Worm (Caenorhabditis elegans): ENCODE data around the gene try-8.

Gene try-8

DNA sequence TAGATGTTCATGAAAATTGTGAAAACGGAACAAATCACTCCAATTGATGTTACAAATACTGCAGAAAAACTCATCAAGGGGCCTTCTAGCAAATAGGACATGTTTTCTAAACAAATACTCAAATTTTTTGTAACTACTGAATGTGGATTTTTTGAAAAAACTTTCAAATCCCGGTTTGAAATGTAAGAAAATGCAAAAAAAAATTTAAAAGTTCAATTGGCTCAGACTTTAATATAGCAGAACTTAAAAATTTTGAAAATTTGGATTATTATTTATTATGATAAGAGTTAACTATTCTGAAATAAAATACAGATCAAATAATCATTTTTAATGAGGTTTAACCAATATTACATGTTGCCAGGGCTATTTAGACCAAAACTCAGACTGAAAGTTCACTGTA lies 36.2 kb upstream of the try-8 start, which contains the start of gene srbc-9:
Gene srbc-9, minus strand, starts transcription at position 101 of the 400 bp plus-strand sequence.
- TF ChIP-seq nhr-6 (tag; optimal IDR thresholded peaks at IDR 0.05) (no peak), pqm-1 (tag; optimal IDR thresholded peaks at IDR 0.05) (no peak), dpl-1 (GFP tag; optimal IDR thresholded peaks at IDR 0.05) (no peak), ctbp-1 (GFP tag; IDR thresholded peaks at IDR 0.05) (no peak), mxl-3 (GFP tag; optimal IDR thresholded peaks at IDR 0.05) (no peak), R02D3.7 (tag; optimal IDR thresholded peaks at IDR 0.05) (no peak), hlh-30 (tag; optimal IDR thresholded peaks at IDR 0.05; ENCODE audit: insufficient read depth) (no peak), fkh-10 (GFP tag; optimal IDR thresholded peaks at IDR 0.05) (no peak), ceh-32 (tag; optimal IDR thresholded peaks at IDR 0.05; ENCODE audit: poor library complexity) (no peak), lin-39 (tag; optimal IDR thresholded peaks at IDR 0.05) (no peak), zip-11 (GFP tag; IDR thresholded peaks at IDR 0.05) (no peak), set-16 (GFP tag; IDR thresholded peaks at IDR 0.05) (no peak), rbr-2 (tag; optimal IDR thresholded peaks at IDR 0.05) (no peak), Y75B8A.6 (GFP tag; IDR thresholded peaks at IDR 0.05) (no peak)

ce11 chrV:7487518-7487917 lies 33.4 kb upstream of the try-8 start, which contains the start of gene srbc-7:
Gene srbc-7 (minus strand): TSS chrV:7487618.
- TF ChIP-seq ceh-62 (tag; optimal IDR thresholded peaks at IDR 0.05), result no peak
- TF ChIP-seq sdz-12 (GFP tag; optimal IDR thresholded peaks at IDR 0.05), result no peak
- no peak for TF ChIP-seq egl-27 (tag; optimal IDR thresholded peaks at IDR 0.05)
- TF ChIP-seq nhr-102 (tag; optimal IDR thresholded peaks at IDR 0.05), result no peak
- no peak for TF ChIP-seq gei-8 (GFP tag; optimal IDR thresholded peaks at IDR 0.05)
- TF ChIP-seq pha-4 (GFP tag; IDR thresholded peaks at IDR 0.05), result no peak
- no peak for TF ChIP-seq pha-4 (tag; optimal IDR thresholded peaks at IDR 0.05)
- no peak for TF ChIP-seq F37D6.2 (tag; optimal IDR thresholded peaks at IDR 0.05)
- no peak for TF ChIP-seq zip-11 (GFP tag; IDR thresholded peaks at IDR 0.05)
- no peak for TF ChIP-seq nhr-10 (tag; optimal IDR thresholded peaks at IDR 0.05)
- no peak for TF ChIP-seq skn-1 (tag; optimal IDR thresholded peaks at IDR 0.05)

DNA sequence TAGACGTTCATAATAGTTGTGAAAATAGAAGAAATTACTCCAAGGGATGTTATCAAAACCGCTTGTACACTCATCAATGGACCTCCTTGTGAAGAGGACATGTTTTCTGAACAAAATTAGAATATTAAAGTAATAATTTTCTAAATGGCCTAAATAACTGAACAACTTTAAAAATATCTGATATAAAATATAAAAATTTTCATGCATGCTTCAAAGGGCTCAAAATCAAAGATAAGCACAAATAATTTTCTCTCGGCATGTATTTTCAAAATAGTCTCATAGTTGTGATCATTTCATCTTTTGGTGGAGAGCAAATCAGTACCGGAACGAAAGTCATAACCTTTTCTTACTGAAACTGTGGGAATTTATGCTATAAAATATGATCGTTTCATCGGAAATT lies 30.9 kb upstream of the try-8 start, which contains the start of gene srbc-8:
Gene srbc-8, minus strand, starts transcription at position 101 of the 400 bp plus-strand sequence.
- no peak for TF ChIP-seq cey-2 (tag; optimal IDR thresholded peaks at IDR 0.05; ENCODE audit: borderline replicate concordance, insufficient read depth)
- TF ChIP-seq lsy-2 (tag; optimal IDR thresholded peaks at IDR 0.05), result no peak

- no peak for TF ChIP-seq snpc-1.2 (GFP tag; IDR thresholded peaks at IDR 0.05)
- no peak for TF ChIP-seq mes-2 (tag; optimal IDR thresholded peaks at IDR 0.05; ENCODE audit: poor library complexity, severe bottlenecking)
- no peak for TF ChIP-seq nhr-111 (GFP tag; optimal IDR thresholded peaks at IDR 0.05)
- no peak for TF ChIP-seq ZK546.5 (tag; optimal IDR thresholded peaks at IDR 0.05)
- no peak for TF ChIP-seq ctbp-1 (GFP tag; IDR thresholded peaks at IDR 0.05)
- TF ChIP-seq nhr-237 (tag; optimal IDR thresholded peaks at IDR 0.05), result no peak
Measured at ce11 chrV:7480949-7481348, 26.8 kb upstream of the try-8 start, which contains the start of gene C18B10.6. Gene C18B10.6 (minus strand): TSS chrV:7481049.

ce11 chrV:7478404-7478803 lies 24.3 kb upstream of the try-8 start, which contains the start of gene str-190:
Gene str-190 (minus strand): TSS chrV:7478504.
- TF ChIP-seq fkh-10 (GFP tag; optimal IDR thresholded peaks at IDR 0.05) (no peak), F49E8.2 (tag; optimal IDR thresholded peaks at IDR 0.05; ENCODE audit: borderline replicate concordance) (no peak)

DNA sequence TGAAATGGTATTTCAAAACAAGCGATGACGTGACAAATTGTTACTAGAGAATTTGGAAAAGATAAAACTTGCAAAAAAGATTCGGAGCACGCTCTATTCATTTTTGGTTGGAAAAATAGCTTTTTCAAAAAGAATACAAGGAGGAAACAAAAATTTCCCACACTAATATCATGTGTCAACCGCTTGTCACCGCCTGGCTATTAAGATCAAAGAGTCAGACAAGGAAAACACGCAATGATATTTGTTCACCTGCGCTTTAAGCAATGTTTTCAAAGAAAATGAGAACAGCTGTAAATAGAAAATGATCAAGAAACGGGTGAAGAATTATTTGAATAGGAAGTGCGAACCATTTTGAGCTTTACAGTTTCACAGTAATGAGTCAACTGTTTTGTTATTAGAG lies 22.6 kb upstream of the try-8 start, which contains the start of gene srh-125:
Gene srh-125, minus strand, starts transcription at position 101 of the 400 bp plus-strand sequence.
- TF ChIP-seq mep-1 (tag; optimal IDR thresholded peaks at IDR 0.05) (no peak), daf-19 (GFP tag; conservative IDR thresholded peaks at IDR 0.05) (no peak), F44E2.7 (GFP tag; IDR thresholded peaks at IDR 0.05) (no peak), nhr-76 (tag; optimal IDR thresholded peaks at IDR 0.05) (no peak), lin-15B (tag; optimal IDR thresholded peaks at IDR 0.05) (no peak), vab-7 (GFP tag; IDR thresholded peaks at IDR 0.05) (no peak), pha-4 (GFP tag; IDR thresholded peaks at IDR 0.05) (no peak), pha-4 (tag; optimal IDR thresholded peaks at IDR 0.05) (no peak), dmd-8 (GFP tag; IDR thresholded peaks at IDR 0.05) (no peak), ztf-7 (tag; optimal IDR thresholded peaks at IDR 0.05) (no peak), gei-8 (GFP tag; optimal IDR thresholded peaks at IDR 0.05) (no peak), dpl-1 (GFP tag; optimal IDR thresholded peaks at IDR 0.05) (no peak), aly-2 (tag; optimal IDR thresholded peaks at IDR 0.05) (no peak)

Data from whole organism, L4 larva.